Worm (Caenorhabditis elegans) whole organism, L3 larva: ENCODE measurements around the gene rad-54.L2.

ENCODE experiments used
- aly-2 ChIP-seq: fragments of 150-350 bp; optimal IDR thresholded peaks from 2 replicates; lab custom pipeline; 2014; ENCODE audit warnings: missing biosample characterization, missing genetic modification characterization
- ama-1 ChIP-seq: fragments of 150-350 bp; optimal IDR thresholded peaks from 2 replicates; lab custom pipeline; 2018
- ceh-16 ChIP-seq: sonication (generic microtip); optimal IDR thresholded peaks from 2 replicates; lab custom pipeline; 2017; ENCODE audit warnings: missing biosample characterization, missing genetic modification characterization
- ceh-28 ChIP-seq: fragments of 150-350 bp; optimal IDR thresholded peaks from 2 replicates; lab custom pipeline; 2014; ENCODE audit warnings: missing biosample characterization, missing genetic modification reagents, missing genetic modification characterization
- daf-12 ChIP-seq: fragments of 150-350 bp; optimal IDR thresholded peaks from 2 replicates; lab custom pipeline; 2014; ENCODE audit warnings: missing biosample characterization, missing genetic modification reagents, missing genetic modification characterization
- egl-5 ChIP-seq: fragments of 150-350 bp; optimal IDR thresholded peaks from 2 replicates; lab custom pipeline; 2017; ENCODE audit warnings: missing biosample characterization, missing genetic modification reagents, missing genetic modification characterization, inconsistent platforms
- elt-1 ChIP-seq: fragments of 150-350 bp; optimal IDR thresholded peaks from 2 replicates; lab custom pipeline; 2014; ENCODE audit warnings: missing biosample characterization, missing genetic modification characterization
- elt-2 ChIP-seq: sonication (generic microtip); optimal IDR thresholded peaks from 2 replicates; lab custom pipeline; 2016; ENCODE audit warnings: missing genetic modification reagents, mild to moderate bottlenecking, missing genetic modification characterization, missing compliant biosample characterization
- elt-3 ChIP-seq, 3 experiments: fragments of 150-350 bp in 1 of 3; sonication (generic microtip) in 2 of 3; optimal IDR thresholded peaks; 2 replicates in 2 of 3; 4 replicates in 1 of 3; lab custom pipeline; 2014 to 2017; ENCODE audit warnings: missing biosample characterization in 3 of 3, missing genetic modification characterization in 3 of 3
- eor-1 ChIP-seq, 2 experiments: fragments of 150-350 bp; optimal IDR thresholded peaks; 2 replicates each; lab custom pipeline; 2014 to 2018; ENCODE audit warnings: missing biosample characterization in 2 of 2, missing genetic modification characterization in 2 of 2
- fkh-2 ChIP-seq: fragments of 150-350 bp; optimal IDR thresholded peaks from 2 replicates; lab custom pipeline; 2014; ENCODE audit warnings: missing biosample characterization, missing genetic modification reagents, missing genetic modification characterization
- fos-1 ChIP-seq: fragments of 150-350 bp; optimal IDR thresholded peaks from 2 replicates; lab custom pipeline; 2014; ENCODE audit warnings: missing biosample characterization, missing genetic modification characterization
- hmg-11 ChIP-seq: sonication (generic microtip); optimal IDR thresholded peaks from 2 replicates; lab custom pipeline; 2016; ENCODE audit warnings: missing genetic modification characterization, missing compliant biosample characterization
- jun-1 ChIP-seq: fragments of 150-350 bp; optimal IDR thresholded peaks from 2 replicates; lab custom pipeline; 2014; ENCODE audit warnings: missing biosample characterization, missing genetic modification reagents, missing genetic modification characterization
- lin-15B ChIP-seq: fragments of 150-350 bp; optimal IDR thresholded peaks from 2 replicates; lab custom pipeline; 2014; ENCODE audit warnings: missing biosample characterization, missing genetic modification characterization
- lin-39 ChIP-seq: fragments of 150-350 bp; optimal IDR thresholded peaks from 2 replicates; lab custom pipeline; 2018; ENCODE audit warnings: missing biosample characterization, missing genetic modification reagents, missing genetic modification characterization
- lsy-12 ChIP-seq: sonication (generic microtip); optimal IDR thresholded peaks from 2 replicates; lab custom pipeline; 2016; ENCODE audit warnings: mild to moderate bottlenecking, missing genetic modification characterization, missing compliant biosample characterization
- nfya-1 ChIP-seq: sonication (generic microtip); optimal IDR thresholded peaks from 2 replicates; lab custom pipeline; 2017; ENCODE audit warnings: missing genetic modification characterization, mild to moderate bottlenecking, missing compliant biosample characterization, antibody characterized with exemption, moderate library complexity; ENCODE audit not compliant: insufficient read depth
- nhr-11 ChIP-seq: fragments of 150-350 bp; optimal IDR thresholded peaks from 2 replicates; lab custom pipeline; 2014; ENCODE audit warnings: missing biosample characterization, missing genetic modification characterization
- nhr-12 ChIP-seq: fragments of 150-350 bp; optimal IDR thresholded peaks from 2 replicates; lab custom pipeline; 2014; ENCODE audit warnings: missing biosample characterization, missing genetic modification characterization
- nhr-23 ChIP-seq: fragments of 150-350 bp; optimal IDR thresholded peaks from 2 replicates; lab custom pipeline; 2014; ENCODE audit warnings: missing biosample characterization, missing genetic modification reagents, missing genetic modification characterization
- nhr-237 ChIP-seq: fragments of 150-350 bp; optimal IDR thresholded peaks from 2 replicates; lab custom pipeline; 2014; ENCODE audit warnings: missing biosample characterization, missing genetic modification characterization
- nhr-25 ChIP-seq: sonication (generic microtip); optimal IDR thresholded peaks from 2 replicates; lab custom pipeline; 2017; ENCODE audit warnings: missing biosample characterization, missing genetic modification characterization
- nhr-28 ChIP-seq: fragments of 150-350 bp; optimal IDR thresholded peaks from 2 replicates; lab custom pipeline; 2014; ENCODE audit warnings: missing biosample characterization, missing genetic modification characterization
- nhr-43 ChIP-seq: sonication (generic microtip); optimal IDR thresholded peaks from 2 replicates; lab custom pipeline; 2016; ENCODE audit warnings: mild to moderate bottlenecking, missing genetic modification characterization, missing compliant biosample characterization; ENCODE audit not compliant: poor library complexity, severe bottlenecking
- nhr-67 ChIP-seq: fragments of 150-350 bp; optimal IDR thresholded peaks from 2 replicates; lab custom pipeline; 2014; ENCODE audit warnings: missing biosample characterization, missing genetic modification characterization
- nhr-76 ChIP-seq: fragments of 150-350 bp; sonication (generic microtip); optimal IDR thresholded peaks from 5 replicates; lab custom pipeline; 2014; ENCODE audit warnings: missing biosample characterization, missing genetic modification characterization
- nhr-77 ChIP-seq: fragments of 150-350 bp; optimal IDR thresholded peaks from 2 replicates; lab custom pipeline; 2014; ENCODE audit warnings: missing biosample characterization, missing genetic modification characterization
- pha-4 ChIP-seq: fragments of 150-350 bp; optimal IDR thresholded peaks from 2 replicates; lab custom pipeline; 2014; ENCODE audit warnings: missing biosample characterization, missing genetic modification reagents, missing genetic modification characterization
- pqm-1 ChIP-seq: fragments of 150-350 bp; optimal IDR thresholded peaks from 2 replicates; lab custom pipeline; 2017; ENCODE audit warnings: missing biosample characterization, missing genetic modification characterization, inconsistent platforms
- sea-2 ChIP-seq: fragments of 150-350 bp; sonication (generic microtip); optimal IDR thresholded peaks from 4 replicates; lab custom pipeline; 2014; ENCODE audit warnings: missing biosample characterization, missing genetic modification reagents, missing genetic modification characterization
- snpc-4 ChIP-seq: fragments of 150-350 bp; optimal IDR thresholded peaks from 2 replicates; lab custom pipeline; 2014; ENCODE audit warnings: missing biosample characterization, missing genetic modification characterization
- tbx-2 ChIP-seq: sonication (generic microtip); optimal IDR thresholded peaks from 2 replicates; lab custom pipeline; 2016; ENCODE audit warnings: mild to moderate bottlenecking, missing genetic modification characterization, missing compliant biosample characterization
- unc-39 ChIP-seq: sonication (generic microtip); optimal IDR thresholded peaks from 4 replicates; lab custom pipeline; 2017; ENCODE audit warnings: missing biosample characterization, missing genetic modification characterization
- ztf-11 ChIP-seq: fragments of 150-350 bp; optimal IDR thresholded peaks from 2 replicates; lab custom pipeline; 2014; ENCODE audit warnings: missing biosample characterization, missing genetic modification characterization

rad-54.L2 gene

ce11 chrIV:8886228-8886627 is 7.6 kb upstream of the rad-54.L2 start, which contains the start of gene C09G9.5:
C09G9.5 (plus strand) TSS chrIV:8886528.
- TF ChIP-seq lsy-12 (tag; lab: Kevin White, UChicago) (no peak), daf-12 (no peak)

ce11 chrIV:8888525-8889026 is 5.3 kb upstream of the rad-54.L2 start, which contains the start of gene oma-1:
oma-1 (plus strand) TSS chrIV:8888976.
- TF ChIP-seq fkh-2 (tag; lab: Kevin White, UChicago) = no peak
- no peak for TF ChIP-seq lin-39
- no peak for TF ChIP-seq tbx-2
- no peak for TF ChIP-seq nhr-25 (tag; lab: Kevin White, UChicago)
- no peak for TF ChIP-seq ceh-16 (tag; lab: Kevin White, UChicago)
- TF ChIP-seq ceh-28 = no peak
- no peak for TF ChIP-seq nhr-11 (tag; lab: Kevin White, UChicago)
- TF ChIP-seq nhr-76 (tag; lab: Kevin White, UChicago) = no peak
- no peak for TF ChIP-seq pqm-1 (tag; lab: Kevin White, UChicago)
- TF ChIP-seq elt-3 (tag; optimal IDR thresholded peaks at IDR 0.05; lab: Kevin White, UChicago) = no peak
- TF ChIP-seq snpc-4 = no peak
- no peak for TF ChIP-seq nhr-12 (tag; lab: Kevin White, UChicago)
- TF ChIP-seq nhr-28 (tag; lab: Kevin White, UChicago) = no peak
- no peak for TF ChIP-seq lin-15B (tag; lab: Kevin White, UChicago)
- no peak for TF ChIP-seq nhr-77 (tag; lab: Kevin White, UChicago)
- no peak for TF ChIP-seq elt-1 (tag; lab: Kevin White, UChicago)
- TF ChIP-seq sea-2 = no peak
- TF ChIP-seq, all 47 proteins: peak for 0

- TF ChIP-seq tbx-2 (peak; percentile 18), fos-1 (no peak), elt-2 (tag; lab: Kevin White, UChicago) (peak; percentile 36), eor-1 (tag; optimal IDR thresholded peaks at IDR 0.05; lab: Kevin White, UChicago) (no peak), ceh-28 (no peak), jun-1 (tag; lab: Kevin White, UChicago) (peak; percentile 19), nhr-12 (tag; lab: Kevin White, UChicago) (no peak), nhr-25 (tag; lab: Kevin White, UChicago) (peak; percentile 34), nhr-67 (tag; lab: Kevin White, UChicago) (no peak), nhr-11 (tag; lab: Kevin White, UChicago) (no peak), nhr-43 (peak; percentile 63), unc-39 (tag; lab: Kevin White, UChicago) (no peak), snpc-4 (peak; percentile 85), ztf-11 (tag; lab: Kevin White, UChicago) (no peak), nhr-77 (tag; lab: Kevin White, UChicago) (no peak), fkh-2 (tag; lab: Kevin White, UChicago) (no peak), lin-39 (peak; percentile 13), nfya-1 (peak; percentile 68), aly-2 (tag; lab: Kevin White, UChicago) (no peak), nhr-237 (no peak), pha-4 (tag; lab: Kevin White, UChicago) (peak; percentile 88), lin-15B (tag; lab: Kevin White, UChicago) (peak; percentile 65), egl-5 (tag; lab: Kevin White, UChicago) (no peak), nhr-23 (peak; percentile 80), hmg-11 (peak; percentile 60), daf-12 (no peak), elt-1 (tag; lab: Kevin White, UChicago) (peak; percentile 32)
Measured at ce11 chrIV:8891131-8891530, 2.7 kb upstream of the rad-54.L2 start, which contains the start of gene spr-2. spr-2 (plus strand) TSS chrIV:8891462.

ce11 chrIV:8892558-8892957 is 1.3 kb upstream of the rad-54.L2 start, which contains the start of gene C27B7.2:
C27B7.2 (plus strand) TSS chrIV:8892858.
- TF ChIP-seq fos-1 (no peak), ama-1 (lab: Kevin White, UChicago) (peak; percentile 54)

ce11 chrIV:8901346-8901745 is 7.5 kb downstream of the rad-54.L2 start, which contains the start of gene C27B7.5:
C27B7.5 (plus strand) TSS chrIV:8901646.
- TF ChIP-seq elt-2 (tag; lab: Kevin White, UChicago) = peak; percentile 12
- no peak for TF ChIP-seq sea-2
